Fruit fly (Drosophila melanogaster) ovary, adult (tissue): ENCODE results near the gene CG45487.
"Not testable (repeated sequence)": the region's sequence is repeated elsewhere in the genome, so short reads cannot be mapped to it uniquely, and the experiment has no call there.

Source experiments
- CG17801 ChIP-seq: fragments of 200-800 bp; optimal IDR thresholded peaks from 2 replicates; lab custom pipeline; 2019; ENCODE audit warnings: missing biosample characterization, mild to moderate bottlenecking, missing genetic modification characterization, moderate library complexity; ENCODE audit not compliant: partially characterized antibody

The CG45487 gene

dm6 chrX:19915181-19915580 is at the start of gene CG45487:
TSS of gene CG45487 (minus strand) at chrX:19915281.
- not testable (repeated sequence) for TF ChIP-seq CG17801

dm6 chrX:19964215-19964614 is 49.1 kb upstream of the CG45487 start:
- TF ChIP-seq CG17801, result no peak

- no peak for TF ChIP-seq CG17801
Observed at dm6 chrX:19960881-19961347, 45.8 kb upstream of the CG45487 start, which contains the start of gene Nep3. TSS of gene Nep3 (plus strand) at chrX:19961297.

- TF ChIP-seq CG17801, result no peak
Observed at dm6 chrX:19959353-19959969, 44.4 kb upstream of the CG45487 start, which contains the start of gene CG12655. TSS of gene CG12655 (minus strand) at chrX:19959403.

dm6 chrX:19958242-19958641 is 43.2 kb upstream of the CG45487 start, which contains the start of gene CG43784:
TSS of gene CG43784 (minus strand) at chrX:19958342.
- TF ChIP-seq CG17801, result not testable (repeated sequence)

- not testable (repeated sequence) for TF ChIP-seq CG17801
Observed at dm6 chrX:19953508-19953907, 38.4 kb upstream of the CG45487 start, which contains the start of gene CG45494. TSS of gene CG45494 (minus strand) at chrX:19953608.

- TF ChIP-seq CG17801, result not testable (repeated sequence)
Observed at dm6 chrX:19948773-19949172, 33.7 kb upstream of the CG45487 start, which contains the start of gene CG45493. TSS of gene CG45493 (minus strand) at chrX:19948873.

dm6 chrX:19944047-19944446 is 29.0 kb upstream of the CG45487 start, which contains the start of gene CG45492:
TSS of gene CG45492 (minus strand) at chrX:19944147.
- not testable (repeated sequence) for TF ChIP-seq CG17801

dm6 chrX:19938894-19939293 is 23.8 kb upstream of the CG45487 start, which contains the start of gene CG45491:
TSS of gene CG45491 (minus strand) at chrX:19938994.
- TF ChIP-seq CG17801, result not testable (repeated sequence)

- not testable (repeated sequence) for TF ChIP-seq CG17801
Observed at dm6 chrX:19934194-19934593, 19.1 kb upstream of the CG45487 start, which contains the start of gene CG45490. TSS of gene CG45490 (minus strand) at chrX:19934294.

- TF ChIP-seq CG17801, result not testable (repeated sequence)
Observed at dm6 chrX:19929078-19929477, 14.0 kb upstream of the CG45487 start, which contains the start of gene CG45489. TSS of gene CG45489 (minus strand) at chrX:19929178.

dm6 chrX:19920335-19920734 is 5.3 kb upstream of the CG45487 start, which contains the start of gene CG45488:
TSS of gene CG45488 (minus strand) at chrX:19920435.
- not testable (repeated sequence) for TF ChIP-seq CG17801

dm6 chrX:19910017-19910416 is 5.1 kb downstream of the CG45487 start, which contains the start of gene CG45486:
TSS of gene CG45486 (minus strand) at chrX:19910117.
- not testable (repeated sequence) for TF ChIP-seq CG17801

- no peak for TF ChIP-seq CG17801
Observed at dm6 chrX:19899978-19900377, 15.1 kb downstream of the CG45487 start.

dm6 chrX:19897991-19898473 is 17.0 kb downstream of the CG45487 start:
- TF ChIP-seq CG17801, result no peak

dm6 chrX:19897328-19897990 is 17.6 kb downstream of the CG45487 start:
- no peak for TF ChIP-seq CG17801

dm6 chrX:19892070-19892469 is 23.0 kb downstream of the CG45487 start:
- no peak for TF ChIP-seq CG17801
